Worm (Caenorhabditis elegans): ENCODE measurements around the gene F17A2.13.

DNA sequence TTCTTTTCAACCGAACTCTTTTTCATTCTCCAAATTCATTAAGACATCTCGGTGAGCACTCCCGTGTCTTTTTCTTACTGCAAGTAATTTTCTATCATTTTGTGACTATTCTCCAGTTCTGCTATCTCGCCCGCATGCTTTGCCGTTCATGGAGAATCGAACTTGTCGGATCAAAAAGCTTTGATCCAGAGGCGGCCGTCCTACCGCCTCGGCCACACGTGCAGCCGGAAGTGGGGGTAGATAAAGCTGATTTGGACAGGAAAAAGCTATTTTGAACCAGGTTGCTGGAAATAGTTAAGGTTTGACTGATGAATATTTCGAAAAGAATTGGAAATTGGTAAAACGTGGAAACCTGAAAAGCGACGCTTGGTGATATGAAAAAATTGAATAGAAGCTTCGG is 17.2 kb upstream of the F17A2.13 start:
- no peak for TF ChIP-seq ets-7 (tag; optimal IDR thresholded peaks at IDR 0.05)
- TF ChIP-seq ama-1 (optimal IDR thresholded peaks at IDR 0.05), result no peak
- no peak for TF ChIP-seq ceh-36 (tag; optimal IDR thresholded peaks at IDR 0.05)
- TF ChIP-seq tra-4 (tag; optimal IDR thresholded peaks at IDR 0.05), result no peak
- TF ChIP-seq ceh-13 (GFP tag; optimal IDR thresholded peaks at IDR 0.05), result no peak
